Fruit fly (Drosophila melanogaster): ENCODE results near the gene Nepl11.

DNA sequence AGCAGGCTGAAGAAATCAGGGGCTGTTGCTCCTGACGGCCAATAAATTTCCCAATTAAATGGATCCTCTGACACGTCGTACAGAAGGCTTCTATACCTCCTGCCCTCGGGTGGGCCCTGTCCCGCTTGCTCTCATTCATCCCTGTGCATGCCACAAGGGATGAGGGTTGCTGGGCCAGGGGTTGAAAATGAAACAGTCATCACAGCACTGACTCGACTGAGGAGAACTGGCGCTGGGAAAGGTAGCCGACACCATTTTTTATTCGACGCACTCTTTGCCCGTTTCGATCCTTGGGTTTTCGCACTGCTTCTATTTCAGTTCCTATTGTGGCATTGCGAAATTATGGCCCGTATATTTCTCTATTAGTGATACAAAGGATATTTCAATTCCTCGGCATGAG lies 46.5 kb upstream of the Nepl11 start:
- TF ChIP-seq Hnf4 (GFP tag; optimal IDR thresholded peaks at IDR 0.05) (no peak), CrebA (GFP tag; optimal IDR thresholded peaks at IDR 0.05; ENCODE audit: borderline replicate concordance) (no peak), h (GFP tag; optimal IDR thresholded peaks at IDR 0.05) (no peak), psq (GFP tag; optimal IDR thresholded peaks at IDR 0.05) (no peak)

All from whole organism, wandering third instar larva.